Worm (Caenorhabditis elegans): ENCODE measurements around the gene nsph-1.1.

DNA sequence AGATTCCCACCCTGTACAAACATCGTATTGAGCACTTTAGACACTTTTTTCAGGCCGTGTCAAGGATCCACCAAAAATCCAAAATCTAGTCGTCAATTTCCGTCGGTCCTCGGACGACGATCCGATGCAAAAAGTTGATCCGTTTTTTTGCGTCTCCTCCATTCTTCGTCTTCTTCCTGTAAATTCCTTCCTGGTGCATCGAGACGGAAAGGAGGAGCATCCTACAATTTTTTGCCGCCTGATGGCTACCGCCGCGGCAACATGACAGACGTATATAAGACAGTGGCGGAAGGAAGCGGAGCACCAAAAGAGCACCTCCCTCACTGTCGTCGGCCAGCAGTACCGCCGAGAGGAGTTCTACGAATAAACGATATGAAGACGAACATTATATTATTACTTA lies 34.3 kb downstream of the nsph-1.1 start, which contains the start of gene appg-2:
- TF ChIP-seq W03F9.2 (tag; optimal IDR thresholded peaks at IDR 0.05) = no peak
- no peak for TF ChIP-seq dao-5 (tag; optimal IDR thresholded peaks at IDR 0.05)
- TF ChIP-seq him-1 (tag; optimal IDR thresholded peaks at IDR 0.05) = no peak

Data from whole organism, L4/young adult.